Worm (Caenorhabditis elegans) whole organism, L1 larva: Measurements from ENCODE around the gene C48B4.7.
A peak's percentile ranks its signal among the peaks of the same experiment; 100 is the strongest.

Experiments
- C16A3.4 ChIP-seq: fragments of 150-350 bp; optimal IDR thresholded peaks from 2 replicates; lab custom pipeline; 2014; ENCODE audit warnings: missing biosample characterization, missing genetic modification characterization
- alr-1 ChIP-seq: fragments of 200-800 bp; sonication (Bioruptor generic); optimal IDR thresholded peaks from 2 replicates; lab custom pipeline; 2018; ENCODE audit warnings: borderline replicate concordance, mild to moderate bottlenecking, missing genetic modification characterization, missing compliant biosample characterization
- aly-2 ChIP-seq: fragments of 150-350 bp; optimal IDR thresholded peaks from 2 replicates; lab custom pipeline; 2014; ENCODE audit warnings: missing biosample characterization, missing genetic modification characterization
- blmp-1 ChIP-seq: fragments of 150-350 bp; optimal IDR thresholded peaks from 2 replicates; lab custom pipeline; 2014; ENCODE audit warnings: missing biosample characterization, missing genetic modification characterization
- ces-1 ChIP-seq: fragments of 150-350 bp; optimal IDR thresholded peaks from 2 replicates; lab custom pipeline; 2014; ENCODE audit warnings: missing biosample characterization, missing genetic modification reagents, missing genetic modification characterization
- dpl-1 ChIP-seq, 3 experiments: fragments of 150-350 bp in 2 of 3; sonication (generic microtip) in 1 of 3; optimal IDR thresholded peaks; 2 replicates each; lab custom pipeline; 2014 to 2017; ENCODE audit warnings: missing biosample characterization in 3 of 3, missing genetic modification characterization in 3 of 3, missing genetic modification reagents in 3 of 3
- dsc-1 ChIP-seq: sonication (generic microtip); optimal IDR thresholded peaks from 2 replicates; lab custom pipeline; 2016; ENCODE audit warnings: mild to moderate bottlenecking, missing genetic modification characterization, missing compliant biosample characterization
- efl-1 ChIP-seq, 4 experiments: fragments of 150-350 bp; optimal IDR thresholded peaks in 3 of 4; peaks in 1 of 4; 1 replicate in 1 of 4; 2 replicates in 3 of 4; lab custom pipeline; 2014; ENCODE audit warnings: missing biosample characterization in 2 of 4, missing genetic modification characterization in 2 of 4, missing genetic modification reagents in 2 of 4
- egl-27 ChIP-seq, 2 experiments: fragments of 150-350 bp in 1 of 2; sonication (generic microtip); optimal IDR thresholded peaks; 3 replicates each; lab custom pipeline; 2017 to 2018; ENCODE audit warnings: missing biosample characterization in 2 of 2, missing genetic modification characterization in 2 of 2, missing genetic modification reagents in 2 of 2
- elt-3 ChIP-seq, 6 experiments: fragments of 150-350 bp in 1 of 6; sonication (generic microtip); optimal IDR thresholded peaks; 2 replicates each; lab custom pipeline; 2017 to 2018; ENCODE audit warnings: missing biosample characterization in 6 of 6, missing genetic modification characterization in 6 of 6, inconsistent platforms in 1 of 6
- fkh-10 ChIP-seq: sonication (generic microtip); optimal IDR thresholded peaks from 2 replicates; lab custom pipeline; 2017; ENCODE audit warnings: missing biosample characterization, missing genetic modification reagents, missing genetic modification characterization
- fkh-4 ChIP-seq: sonication (generic microtip); optimal IDR thresholded peaks from 2 replicates; lab custom pipeline; 2016; ENCODE audit warnings: missing compliant biosample characterization, missing genetic modification characterization, borderline replicate concordance
- fkh-8 ChIP-seq: sonication (generic microtip); optimal IDR thresholded peaks from 2 replicates; lab custom pipeline; 2016; ENCODE audit warnings: mild to moderate bottlenecking, missing genetic modification characterization, missing compliant biosample characterization
- fos-1 ChIP-seq: fragments of 150-350 bp; optimal IDR thresholded peaks from 2 replicates; lab custom pipeline; 2014; ENCODE audit warnings: missing biosample characterization, missing genetic modification characterization
- grh-1 ChIP-seq: fragments of 200-800 bp; sonication (Bioruptor generic); IDR thresholded peaks from 2 replicates; pipeline ENCODE4 v1.3.6; 2022; ENCODE audit warnings: missing genetic modification reagents, missing genetic modification characterization, missing compliant biosample characterization
- hlh-17 ChIP-seq: fragments of 200-800 bp; sonication (Bioruptor generic); optimal IDR thresholded peaks from 2 replicates; lab custom pipeline; 2018; ENCODE audit warnings: missing genetic modification characterization, mild to moderate bottlenecking, missing compliant biosample characterization, moderate library complexity, borderline replicate concordance
- hlh-4 ChIP-seq: sonication (generic microtip); optimal IDR thresholded peaks from 2 replicates; lab custom pipeline; 2016; ENCODE audit warnings: mild to moderate bottlenecking, missing genetic modification characterization, missing compliant biosample characterization
- hpl-2 ChIP-seq: fragments of 150-350 bp; optimal IDR thresholded peaks from 2 replicates; lab custom pipeline; 2014; ENCODE audit warnings: missing biosample characterization, missing genetic modification reagents, missing genetic modification characterization
- jun-1 ChIP-seq: fragments of 150-350 bp; optimal IDR thresholded peaks from 2 replicates; lab custom pipeline; 2014; ENCODE audit warnings: missing biosample characterization, missing genetic modification reagents, missing genetic modification characterization
- lin-15B ChIP-seq: fragments of 150-350 bp; sonication (generic microtip); optimal IDR thresholded peaks from 3 replicates; lab custom pipeline; 2014; ENCODE audit warnings: missing biosample characterization, missing genetic modification characterization
- lin-35 ChIP-seq, 2 experiments: fragments of 150-350 bp; optimal IDR thresholded peaks; 2 replicates each; lab custom pipeline; 2014; ENCODE audit warnings: missing biosample characterization in 2 of 2, missing genetic modification characterization in 2 of 2, missing genetic modification reagents in 2 of 2
- lin-39 ChIP-seq: fragments of 150-350 bp; optimal IDR thresholded peaks from 2 replicates; lab custom pipeline; 2014; ENCODE audit warnings: missing biosample characterization, missing genetic modification reagents, missing genetic modification characterization
- lsy-2 ChIP-seq, 2 experiments: fragments of 150-350 bp; optimal IDR thresholded peaks; 2 replicates each; lab custom pipeline; 2014; ENCODE audit warnings: missing biosample characterization in 2 of 2, missing genetic modification characterization in 2 of 2
- mab-9 ChIP-seq: fragments of 200-800 bp; sonication (Bioruptor generic); IDR thresholded peaks from 2 replicates; pipeline ENCODE4 v1.3.6; 2022; ENCODE audit warnings: missing genetic modification reagents, missing genetic modification characterization, missing compliant biosample characterization
- mef-2 ChIP-seq: fragments of 150-350 bp; optimal IDR thresholded peaks from 2 replicates; lab custom pipeline; 2014; ENCODE audit warnings: missing biosample characterization, missing genetic modification characterization
- mep-1 ChIP-seq: fragments of 150-350 bp; optimal IDR thresholded peaks from 2 replicates; lab custom pipeline; 2014; ENCODE audit warnings: missing biosample characterization, missing genetic modification characterization
- nhr-20 ChIP-seq: sonication (generic microtip); optimal IDR thresholded peaks from 2 replicates; lab custom pipeline; 2016; ENCODE audit warnings: mild to moderate bottlenecking, missing genetic modification characterization, missing compliant biosample characterization
- nhr-47 ChIP-seq: sonication (generic microtip); optimal IDR thresholded peaks from 2 replicates; lab custom pipeline; 2016; ENCODE audit warnings: mild to moderate bottlenecking, missing genetic modification characterization, moderate library complexity, missing compliant biosample characterization
- nhr-71 ChIP-seq: sonication (generic microtip); optimal IDR thresholded peaks from 2 replicates; lab custom pipeline; 2016; ENCODE audit warnings: mild to moderate bottlenecking, missing genetic modification characterization, moderate library complexity, missing compliant biosample characterization
- nhr-77 ChIP-seq: fragments of 150-350 bp; optimal IDR thresholded peaks from 2 replicates; lab custom pipeline; 2014; ENCODE audit warnings: missing biosample characterization, missing genetic modification characterization
- nhr-85 ChIP-seq: sonication (generic microtip); peaks from one replicate; lab custom pipeline; 2016; ENCODE audit warnings: missing genetic modification characterization, inconsistent platforms, missing compliant biosample characterization
- skn-1 ChIP-seq: fragments of 150-350 bp; optimal IDR thresholded peaks from 2 replicates; lab custom pipeline; 2014; ENCODE audit warnings: missing biosample characterization, missing genetic modification characterization
- snpc-4 ChIP-seq: fragments of 150-350 bp; optimal IDR thresholded peaks from 2 replicates; lab custom pipeline; 2014; ENCODE audit warnings: missing biosample characterization, missing genetic modification characterization
- sox-4 ChIP-seq: sonication (generic microtip); optimal IDR thresholded peaks from 2 replicates; lab custom pipeline; 2016; ENCODE audit warnings: missing genetic modification characterization, missing compliant biosample characterization
- sptf-1 ChIP-seq: fragments of 150-350 bp; optimal IDR thresholded peaks from 2 replicates; lab custom pipeline; 2014; ENCODE audit warnings: missing biosample characterization, missing genetic modification characterization
- swsn-7 ChIP-seq: sonication (generic microtip); optimal IDR thresholded peaks from 2 replicates; lab custom pipeline; 2016; ENCODE audit warnings: missing genetic modification characterization, missing compliant biosample characterization
- tbx-2 ChIP-seq: sonication (generic microtip); optimal IDR thresholded peaks from 2 replicates; lab custom pipeline; 2016; ENCODE audit warnings: missing genetic modification characterization, missing compliant biosample characterization
- tlp-1 ChIP-seq: fragments of 150-350 bp; optimal IDR thresholded peaks from 2 replicates; lab custom pipeline; 2014; ENCODE audit warnings: missing biosample characterization, missing genetic modification characterization
- unc-130 ChIP-seq: fragments of 150-350 bp; optimal IDR thresholded peaks from 2 replicates; lab custom pipeline; 2017; ENCODE audit warnings: missing biosample characterization, missing genetic modification characterization, inconsistent platforms
- unc-30 ChIP-seq: sonication (generic microtip); optimal IDR thresholded peaks from 2 replicates; lab custom pipeline; 2017; ENCODE audit warnings: missing biosample characterization, missing genetic modification characterization
- unc-62 ChIP-seq: fragments of 150-350 bp; optimal IDR thresholded peaks from 2 replicates; lab custom pipeline; 2014; ENCODE audit warnings: missing biosample characterization, missing genetic modification reagents, missing genetic modification characterization
- unc-86 ChIP-seq: sonication (generic microtip); optimal IDR thresholded peaks from 2 replicates; lab custom pipeline; 2016; ENCODE audit warnings: missing genetic modification characterization, missing compliant biosample characterization
- unc-98 ChIP-seq: fragments of 200-800 bp; sonication (Bioruptor generic); IDR thresholded peaks from 2 replicates; pipeline ENCODE4 v1.3.6; 2022; ENCODE audit warnings: missing genetic modification characterization, missing compliant biosample characterization
- vab-15 ChIP-seq: sonication (generic microtip); optimal IDR thresholded peaks from 2 replicates; lab custom pipeline; 2017; ENCODE audit warnings: missing genotype, mild to moderate bottlenecking, missing genetic modification characterization, missing compliant biosample characterization
- zag-1 ChIP-seq: fragments of 150-350 bp; optimal IDR thresholded peaks from 2 replicates; lab custom pipeline; 2014; ENCODE audit warnings: missing biosample characterization, missing genetic modification characterization
- zip-4 ChIP-seq: fragments of 200-800 bp; sonication (Bioruptor generic); optimal IDR thresholded peaks from 2 replicates; lab custom pipeline; 2018; ENCODE audit warnings: mild to moderate bottlenecking, missing genetic modification characterization, moderate library complexity, missing compliant biosample characterization

The C48B4.7 gene

DNA sequence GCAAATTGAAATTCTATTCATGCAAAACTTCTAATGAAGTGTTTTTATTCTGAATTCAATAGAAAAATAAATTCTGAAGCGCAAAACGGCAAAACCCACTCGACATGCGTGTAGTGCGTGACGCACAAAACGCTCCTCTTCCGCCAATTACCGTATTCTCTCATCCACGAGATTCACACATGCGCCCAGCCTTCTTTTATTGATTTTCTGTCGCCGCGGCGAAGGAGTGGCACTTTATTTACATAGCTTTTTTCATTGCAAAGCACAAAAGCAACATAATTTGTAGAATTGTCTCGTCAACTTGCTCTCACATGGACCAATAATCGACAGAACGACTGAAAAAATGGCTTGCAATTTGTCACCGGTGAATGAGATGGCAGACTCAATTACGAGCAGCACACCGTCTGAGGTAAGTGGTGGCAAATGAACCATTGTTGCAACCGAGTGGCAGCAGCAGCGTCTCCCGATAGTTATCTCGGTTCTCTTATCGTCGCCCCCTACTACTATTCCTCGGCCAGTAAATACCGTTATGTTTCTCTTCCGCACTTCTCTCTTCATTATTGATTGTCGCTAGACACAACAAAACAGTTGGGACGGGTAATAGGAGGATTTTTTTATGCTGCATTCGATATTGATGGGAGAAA lies 13.1 kb downstream of the C48B4.7 start, which contains the start of gene unc-16 (continued):
- TF ChIP-seq tlp-1 (no peak), nhr-77 (tag; lab: Kevin White, UChicago) (peak; percentile 78), snpc-4 (peak; percentile 73), swsn-7 (tag; lab: Kevin White, UChicago) (peak; percentile 94), vab-15 (tag; lab: Kevin White, UChicago) (no peak), fkh-8 (tag; lab: Kevin White, UChicago) (peak; percentile 90)

- TF ChIP-seq fkh-8 (tag; lab: Kevin White, UChicago) = no peak
- TF ChIP-seq efl-1 (optimal IDR thresholded peaks at IDR 0.05; lab: Kevin White, UChicago) = no peak
- TF ChIP-seq efl-1 (GFP tag; optimal IDR thresholded peaks at IDR 0.05 in 1 of 2; lab: Kevin White, UChicago) = peak in 1 of 2 experiments; percentile 76
- no peak for TF ChIP-seq unc-86 (tag; lab: Kevin White, UChicago)
Observed at ce11 chrIII:9544820-9545219, 14.4 kb downstream of the C48B4.7 start, which contains the start of gene ZK1098.12. TSS of gene ZK1098.12 (plus strand) at chrIII:9545120.

- TF ChIP-seq fos-1 (tag; lab: Kevin White, UChicago) (no peak), hpl-2 (no peak), lin-15B (no peak), alr-1 (no peak), mab-9 (GFP tag; lab: Robert Waterston, UW) (no peak)
Observed at ce11 chrIII:9544125-9544524, 15.1 kb downstream of the C48B4.7 start, which contains the start of gene ZK1098.9. TSS of gene ZK1098.9 (plus strand) at chrIII:9544425.

- TF ChIP-seq mep-1 (tag; lab: Kevin White, UChicago) (peak; percentile 16), skn-1 (peak; percentile 14), fkh-4 (tag; lab: Kevin White, UChicago) (no peak), mef-2 (no peak), unc-98 (GFP tag; lab: Robert Waterston, UW) (no peak), dpl-1 (GFP tag; optimal IDR thresholded peaks at IDR 0.05; lab: Kevin White, UChicago) (peak; percentile 70 to 80 (median 71)), jun-1 (tag; lab: Kevin White, UChicago) (no peak), hlh-4 (tag; lab: Kevin White, UChicago) (no peak), efl-1 (optimal IDR thresholded peaks at IDR 0.05; lab: Kevin White, UChicago) (peak; percentile 29 to 70), efl-1 (GFP tag; optimal IDR thresholded peaks at IDR 0.05 in 1 of 2; lab: Kevin White, UChicago) (peak; percentile 79 to 96), nhr-47 (tag; lab: Kevin White, UChicago) (no peak), sox-4 (tag; lab: Kevin White, UChicago) (no peak), elt-3 (tag; optimal IDR thresholded peaks at IDR 0.05; lab: Kevin White, UChicago) (peak in 1 of 6 experiments; percentile 24), lsy-2 (tag; optimal IDR thresholded peaks at IDR 0.05; lab: Kevin White, UChicago) (peak; percentile 78 to 94), C16A3.4 (peak; percentile 40), tbx-2 (tag; lab: Kevin White, UChicago) (peak; percentile 21), nhr-71 (tag; lab: Kevin White, UChicago) (no peak), unc-62 (GFP tag; lab: Kevin White, UChicago) (no peak), nhr-20 (tag; lab: Kevin White, UChicago) (peak; percentile 4), ces-1 (no peak), hlh-17 (no peak), fkh-10 (no peak), mab-9 (GFP tag; lab: Robert Waterston, UW) (no peak), unc-130 (tag; lab: Kevin White, UChicago) (no peak), zag-1 (tag; lab: Kevin White, UChicago) (no peak), dsc-1 (tag; lab: Kevin White, UChicago) (no peak), egl-27 (tag; optimal IDR thresholded peaks at IDR 0.05; lab: Kevin White, UChicago) (no peak), lin-39 (tag; lab: Kevin White, UChicago) (no peak), zip-4 (GFP tag; lab: Kevin White, UChicago) (no peak), nhr-85 (tag; lab: Kevin White, UChicago) (peak; percentile 38), unc-30 (tag; lab: Kevin White, UChicago) (no peak), blmp-1 (tag; lab: Kevin White, UChicago) (peak; percentile 32), grh-1 (GFP tag; lab: Robert Waterston, UW) (no peak), sptf-1 (tag; lab: Kevin White, UChicago) (no peak), lin-35 (GFP tag; optimal IDR thresholded peaks at IDR 0.05; lab: Kevin White, UChicago) (peak; percentile 44 to 90), lin-15B (peak; percentile 17), aly-2 (tag; lab: Kevin White, UChicago) (no peak)
Observed at ce11 chrIII:9542816-9543215, 16.4 kb downstream of the C48B4.7 start, which contains the start of gene eif-2Balpha. TSS of gene eif-2Balpha (plus strand) at chrIII:9543119.
